Worm (Caenorhabditis elegans) whole organism, late embryonic: ENCODE results near the gene F58F6.5.

Experiments used
- C08G9.2 ChIP-seq: sonication (generic microtip); optimal IDR thresholded peaks from 2 replicates; lab custom pipeline; 2016; ENCODE audit warnings: mild to moderate bottlenecking, missing genetic modification characterization, moderate library complexity, missing compliant biosample characterization
- C38D4.7 ChIP-seq: fragments of 200-800 bp; sonication (Bioruptor generic); optimal IDR thresholded peaks from 2 replicates; lab custom pipeline; 2018; ENCODE audit warnings: mild to moderate bottlenecking, missing genetic modification characterization, moderate library complexity, missing compliant biosample characterization
- F13H6.1 ChIP-seq: sonication (generic microtip); optimal IDR thresholded peaks from 2 replicates; lab custom pipeline; 2016; ENCODE audit warnings: missing genetic modification characterization, missing compliant biosample characterization
- K02D7.2 ChIP-seq: sonication (generic microtip); optimal IDR thresholded peaks from 2 replicates; lab custom pipeline; 2017; ENCODE audit warnings: mild to moderate bottlenecking, missing genetic modification characterization, missing compliant biosample characterization
- ama-1 ChIP-seq: fragments of 150-350 bp; optimal IDR thresholded peaks from 2 replicates; lab custom pipeline; 2014
- ceh-14 ChIP-seq: sonication (generic microtip); optimal IDR thresholded peaks from 2 replicates; lab custom pipeline; 2016; ENCODE audit warnings: missing genotype, missing genetic modification characterization, missing compliant biosample characterization
- ceh-18 ChIP-seq: sonication (generic microtip); optimal IDR thresholded peaks from 2 replicates; lab custom pipeline; 2016; ENCODE audit warnings: missing genetic modification characterization, missing compliant biosample characterization
- ceh-19 ChIP-seq: fragments of 200-800 bp; sonication (Bioruptor generic); optimal IDR thresholded peaks from 2 replicates; lab custom pipeline; 2018; ENCODE audit warnings: mild to moderate bottlenecking, missing genetic modification characterization, missing compliant biosample characterization
- ceh-22 ChIP-seq: sonication (generic microtip); optimal IDR thresholded peaks from 2 replicates; lab custom pipeline; 2017; ENCODE audit warnings: missing biosample characterization, missing genetic modification characterization
- ceh-24 ChIP-seq: sonication (generic microtip); optimal IDR thresholded peaks from 2 replicates; lab custom pipeline; 2016; ENCODE audit warnings: mild to moderate bottlenecking, missing genetic modification characterization, missing compliant biosample characterization
- ceh-30 ChIP-seq: fragments of 150-350 bp; optimal IDR thresholded peaks from 2 replicates; lab custom pipeline; 2014; ENCODE audit warnings: missing biosample characterization, missing genetic modification characterization
- ceh-31 ChIP-seq: sonication (generic microtip); optimal IDR thresholded peaks from 2 replicates; lab custom pipeline; 2016; ENCODE audit warnings: missing genetic modification characterization, missing compliant biosample characterization
- ceh-45 ChIP-seq: fragments of 200-800 bp; sonication (Bioruptor generic); IDR thresholded peaks from 2 replicates; pipeline ENCODE4 v1.3.6; 2022; ENCODE audit warnings: missing genetic modification reagents, missing genetic modification characterization, missing compliant biosample characterization
- ceh-6 ChIP-seq: fragments of 200-800 bp; sonication (Bioruptor generic); optimal IDR thresholded peaks from 2 replicates; lab custom pipeline; 2018; ENCODE audit warnings: mild to moderate bottlenecking, missing genetic modification characterization, missing compliant biosample characterization
- ceh-9 ChIP-seq: sonication (generic microtip); optimal IDR thresholded peaks from 2 replicates; lab custom pipeline; 2016; ENCODE audit warnings: mild to moderate bottlenecking, missing genetic modification characterization, inconsistent platforms, missing compliant biosample characterization
- dmd-4 ChIP-seq: sonication (generic microtip); optimal IDR thresholded peaks from 2 replicates; lab custom pipeline; 2016; ENCODE audit warnings: borderline replicate concordance, missing genetic modification characterization, missing compliant biosample characterization
- elt-4 ChIP-seq: sonication (generic microtip); optimal IDR thresholded peaks from 2 replicates; lab custom pipeline; 2016; ENCODE audit warnings: missing genetic modification characterization, missing compliant biosample characterization
- eyg-1 ChIP-seq: sonication (generic microtip); optimal IDR thresholded peaks from 2 replicates; lab custom pipeline; 2016; ENCODE audit warnings: missing genotype, missing genetic modification characterization, missing compliant biosample characterization
- fax-1 ChIP-seq: sonication (generic microtip); optimal IDR thresholded peaks from 2 replicates; lab custom pipeline; 2016; ENCODE audit warnings: missing genotype, missing genetic modification characterization, missing compliant biosample characterization
- fkh-10 ChIP-seq: fragments of 150-350 bp; optimal IDR thresholded peaks from 2 replicates; lab custom pipeline; 2014; ENCODE audit warnings: missing biosample characterization, missing genetic modification reagents, missing genetic modification characterization
- fkh-6 ChIP-seq: sonication (generic microtip); optimal IDR thresholded peaks from 2 replicates; lab custom pipeline; 2016; ENCODE audit warnings: missing genetic modification characterization, missing compliant biosample characterization
- gmeb-2 ChIP-seq: sonication (generic microtip); optimal IDR thresholded peaks from 2 replicates; lab custom pipeline; 2016; ENCODE audit warnings: missing genetic modification characterization, inconsistent platforms, missing compliant biosample characterization
- hlh-13 ChIP-seq: fragments of 200-800 bp; sonication (Bioruptor generic); optimal IDR thresholded peaks from 2 replicates; lab custom pipeline; 2018; ENCODE audit warnings: mild to moderate bottlenecking, missing genetic modification characterization, missing compliant biosample characterization
- hlh-30 ChIP-seq: sonication (generic microtip); optimal IDR thresholded peaks from 2 replicates; lab custom pipeline; 2017; ENCODE audit warnings: antibody characterized with exemption, missing genetic modification characterization, missing compliant biosample characterization; ENCODE audit not compliant: insufficient read depth
- hlh-6 ChIP-seq: sonication (generic microtip); optimal IDR thresholded peaks from 2 replicates; lab custom pipeline; 2016; ENCODE audit warnings: missing genotype, missing genetic modification characterization, missing compliant biosample characterization
- hlh-8 ChIP-seq: sonication (generic microtip); optimal IDR thresholded peaks from 2 replicates; lab custom pipeline; 2016; ENCODE audit warnings: missing genotype, missing genetic modification characterization, missing compliant biosample characterization
- lim-6 ChIP-seq: sonication (generic microtip); optimal IDR thresholded peaks from 2 replicates; lab custom pipeline; 2016; ENCODE audit warnings: missing genetic modification characterization, missing compliant biosample characterization
- lin-11 ChIP-seq: fragments of 200-800 bp; sonication (Bioruptor generic); optimal IDR thresholded peaks from 2 replicates; lab custom pipeline; 2018; ENCODE audit warnings: mild to moderate bottlenecking, missing genetic modification characterization, missing compliant biosample characterization
- mec-3 ChIP-seq: sonication (generic microtip); optimal IDR thresholded peaks from 2 replicates; lab custom pipeline; 2016; ENCODE audit warnings: borderline replicate concordance, missing genetic modification characterization, missing compliant biosample characterization
- nfya-1 ChIP-seq: sonication (generic microtip); optimal IDR thresholded peaks from 2 replicates; lab custom pipeline; 2017; ENCODE audit warnings: missing genetic modification characterization, mild to moderate bottlenecking, missing compliant biosample characterization, antibody characterized with exemption, moderate library complexity
- nhr-232 ChIP-seq: sonication (generic microtip); optimal IDR thresholded peaks from 2 replicates; lab custom pipeline; 2016; ENCODE audit warnings: missing genetic modification characterization, missing compliant biosample characterization
- npax-4 ChIP-seq: sonication (generic microtip); optimal IDR thresholded peaks from 2 replicates; lab custom pipeline; 2016; ENCODE audit warnings: missing genetic modification characterization, missing compliant biosample characterization
- odd-2 ChIP-seq: sonication (generic microtip); optimal IDR thresholded peaks from 2 replicates; lab custom pipeline; 2017; ENCODE audit warnings: antibody characterized with exemption, mild to moderate bottlenecking, missing genetic modification characterization, missing compliant biosample characterization
- pag-3 ChIP-seq: sonication (generic microtip); optimal IDR thresholded peaks from 2 replicates; lab custom pipeline; 2016; ENCODE audit warnings: missing compliant biosample characterization, missing genetic modification characterization, borderline replicate concordance
- pat-9 ChIP-seq: fragments of 200-800 bp; sonication (Bioruptor generic); optimal IDR thresholded peaks from 2 replicates; lab custom pipeline; 2018; ENCODE audit warnings: mild to moderate bottlenecking, missing genetic modification characterization, moderate library complexity, missing compliant biosample characterization
- pax-1 ChIP-seq: fragments of 150-350 bp; optimal IDR thresholded peaks from 2 replicates; lab custom pipeline; 2014; ENCODE audit warnings: missing biosample characterization, missing genetic modification characterization
- pha-2 ChIP-seq: sonication (generic microtip); optimal IDR thresholded peaks from 2 replicates; lab custom pipeline; 2017; ENCODE audit warnings: mild to moderate bottlenecking, missing genetic modification characterization, missing compliant biosample characterization
- pha-4 ChIP-seq: fragments of 150-350 bp; optimal IDR thresholded peaks from 2 replicates; lab custom pipeline; 2018; ENCODE audit warnings: missing biosample characterization, missing genetic modification reagents, missing genetic modification characterization
- ref-2 ChIP-seq: sonication (generic microtip); optimal IDR thresholded peaks from 2 replicates; lab custom pipeline; 2016; ENCODE audit warnings: missing genetic modification characterization, missing compliant biosample characterization
- rnt-1 ChIP-seq: sonication (generic microtip); optimal IDR thresholded peaks from 2 replicates; lab custom pipeline; 2016; ENCODE audit warnings: missing genetic modification characterization, missing compliant biosample characterization
- sox-4 ChIP-seq: sonication (generic microtip); optimal IDR thresholded peaks from 2 replicates; lab custom pipeline; 2017; ENCODE audit warnings: mild to moderate bottlenecking, missing genetic modification characterization, inconsistent platforms, missing compliant biosample characterization
- tbx-2 ChIP-seq: sonication (generic microtip); optimal IDR thresholded peaks from 2 replicates; lab custom pipeline; 2016; ENCODE audit warnings: missing genetic modification characterization, missing compliant biosample characterization
- ttx-3 ChIP-seq: sonication (generic microtip); optimal IDR thresholded peaks from 2 replicates; lab custom pipeline; 2016; ENCODE audit warnings: missing genetic modification reagents, missing genetic modification characterization, missing compliant biosample characterization
- unc-42 ChIP-seq: sonication (generic microtip); optimal IDR thresholded peaks from 2 replicates; lab custom pipeline; 2016; ENCODE audit warnings: missing genotype, missing genetic modification characterization, missing compliant biosample characterization
- unc-55 ChIP-seq: sonication (generic microtip); optimal IDR thresholded peaks from 2 replicates; lab custom pipeline; 2017; ENCODE audit warnings: missing biosample characterization, missing genetic modification reagents, missing genetic modification characterization
- ztf-16 ChIP-seq: sonication (generic microtip); optimal IDR thresholded peaks from 2 replicates; lab custom pipeline; 2017; ENCODE audit warnings: missing genetic modification characterization, missing compliant biosample characterization

F58F6.5 gene

ce11 chrIV:1381596-1382274 is 38.3 kb downstream of the F58F6.5 start:
- no peak for TF ChIP-seq odd-2 (tag; lab: Kevin White, UChicago)
- TF ChIP-seq K02D7.2: no peak
- TF ChIP-seq dmd-4 (tag; lab: Kevin White, UChicago): no peak
- TF ChIP-seq ceh-9 (tag; lab: Kevin White, UChicago): no peak
- TF ChIP-seq unc-55 (GFP tag; lab: Kevin White, UChicago): no peak
- TF ChIP-seq eyg-1: no peak
- TF ChIP-seq ceh-6 (GFP tag; lab: Kevin White, UChicago): no peak
- no peak for TF ChIP-seq sox-4
- no peak for TF ChIP-seq elt-4 (tag; lab: Kevin White, UChicago)
- no peak for TF ChIP-seq ceh-14 (tag; lab: Kevin White, UChicago)
- TF ChIP-seq hlh-8 (tag; lab: Kevin White, UChicago): no peak
- TF ChIP-seq hlh-6 (tag; lab: Kevin White, UChicago): no peak
- TF ChIP-seq pag-3 (tag; lab: Kevin White, UChicago): no peak
- no peak for TF ChIP-seq ceh-18
- TF ChIP-seq ztf-16 (tag; lab: Kevin White, UChicago): no peak
- TF ChIP-seq npax-4 (tag; lab: Kevin White, UChicago): no peak
- no peak for TF ChIP-seq ttx-3 (tag; lab: Kevin White, UChicago)
- TF ChIP-seq F13H6.1: no peak
- no peak for TF ChIP-seq fkh-10 (GFP tag; lab: Kevin White, UChicago)
- TF ChIP-seq tbx-2 (tag; lab: Kevin White, UChicago): no peak
- TF ChIP-seq, all 69 proteins: peak for 0

ce11 chrIV:1385500-1385899 is 42.0 kb downstream of the F58F6.5 start:
- TF ChIP-seq pag-3 (tag; lab: Kevin White, UChicago) (no peak), ceh-30 (tag; lab: Kevin White, UChicago) (no peak), nfya-1 (tag; lab: Kevin White, UChicago) (no peak), mec-3 (tag; lab: Kevin White, UChicago) (no peak), hlh-8 (tag; lab: Kevin White, UChicago) (no peak), pax-1 (no peak), pha-4 (tag; lab: Kevin White, UChicago) (no peak), lim-6 (tag; lab: Kevin White, UChicago) (no peak), fax-1 (tag; lab: Kevin White, UChicago) (no peak), odd-2 (tag; lab: Kevin White, UChicago) (no peak), ama-1 (lab: Kevin White, UChicago) (no peak), C08G9.2 (tag; lab: Kevin White, UChicago) (no peak), ceh-45 (GFP tag; lab: Robert Waterston, UW) (no peak), C38D4.7 (GFP tag; lab: Kevin White, UChicago) (no peak), ceh-31 (tag; lab: Kevin White, UChicago) (no peak), ceh-22 (tag; lab: Kevin White, UChicago) (no peak), gmeb-2 (no peak), ztf-16 (tag; lab: Kevin White, UChicago) (no peak), ceh-14 (tag; lab: Kevin White, UChicago) (no peak), K02D7.2 (no peak)

- TF ChIP-seq pat-9 (no peak), ceh-31 (tag; lab: Kevin White, UChicago) (no peak), ceh-14 (tag; lab: Kevin White, UChicago) (no peak), ceh-19 (GFP tag; lab: Kevin White, UChicago) (no peak), ceh-9 (tag; lab: Kevin White, UChicago) (no peak), C38D4.7 (GFP tag; lab: Kevin White, UChicago) (no peak), lim-6 (tag; lab: Kevin White, UChicago) (no peak), mec-3 (tag; lab: Kevin White, UChicago) (no peak), unc-42 (tag; lab: Kevin White, UChicago) (no peak), hlh-30 (no peak), rnt-1 (tag; lab: Kevin White, UChicago) (no peak), fkh-6 (tag; lab: Kevin White, UChicago) (no peak), pha-4 (tag; lab: Kevin White, UChicago) (no peak), pha-2 (tag; lab: Kevin White, UChicago) (no peak), ref-2 (no peak), lin-11 (tag; lab: Kevin White, UChicago) (no peak), nhr-232 (tag; lab: Kevin White, UChicago) (no peak), fkh-10 (GFP tag; lab: Kevin White, UChicago) (no peak), ceh-24 (tag; lab: Kevin White, UChicago) (no peak), hlh-13 (no peak)
These were observed 42.4 kb downstream of the F58F6.5 start, which contains the start of gene nhr-41 for ce11 chrIV:1385915-1386314. Gene nhr-41, plus strand, starts transcription at chrIV:1386215.
